Worm (Caenorhabditis elegans) whole organism, L3 larva: Measurements from ENCODE around the gene snr-4.

Experiments used
- R02D3.7 ChIP-seq: fragments of 150-350 bp; optimal IDR thresholded peaks from 2 replicates; lab custom pipeline; 2014; ENCODE audit warnings: missing biosample characterization, missing genetic modification characterization
- ZK546.5 ChIP-seq: sonication (generic microtip); optimal IDR thresholded peaks from 2 replicates; lab custom pipeline; 2017; ENCODE audit warnings: missing biosample characterization, missing genetic modification characterization
- aly-2 ChIP-seq: fragments of 150-350 bp; optimal IDR thresholded peaks from 2 replicates; lab custom pipeline; 2014; ENCODE audit warnings: missing biosample characterization, missing genetic modification characterization
- ama-1 ChIP-seq: fragments of 150-350 bp; optimal IDR thresholded peaks from 2 replicates; lab custom pipeline; 2018
- ceh-16 ChIP-seq: sonication (generic microtip); optimal IDR thresholded peaks from 2 replicates; lab custom pipeline; 2017; ENCODE audit warnings: missing biosample characterization, missing genetic modification characterization
- ceh-28 ChIP-seq: fragments of 150-350 bp; optimal IDR thresholded peaks from 2 replicates; lab custom pipeline; 2014; ENCODE audit warnings: missing biosample characterization, missing genetic modification reagents, missing genetic modification characterization
- ceh-9 ChIP-seq: sonication (generic microtip); optimal IDR thresholded peaks from 2 replicates; lab custom pipeline; 2018; ENCODE audit warnings: missing biosample characterization, missing genetic modification characterization
- daf-12 ChIP-seq: fragments of 150-350 bp; optimal IDR thresholded peaks from 2 replicates; lab custom pipeline; 2014; ENCODE audit warnings: missing biosample characterization, missing genetic modification reagents, missing genetic modification characterization
- egl-27 ChIP-seq: sonication (generic microtip); optimal IDR thresholded peaks from 4 replicates; lab custom pipeline; 2017; ENCODE audit warnings: missing biosample characterization, missing genetic modification reagents, missing genetic modification characterization
- egl-5 ChIP-seq: fragments of 150-350 bp; optimal IDR thresholded peaks from 2 replicates; lab custom pipeline; 2017; ENCODE audit warnings: missing biosample characterization, missing genetic modification reagents, missing genetic modification characterization, inconsistent platforms
- elt-1 ChIP-seq: fragments of 150-350 bp; optimal IDR thresholded peaks from 2 replicates; lab custom pipeline; 2014; ENCODE audit warnings: missing biosample characterization, missing genetic modification characterization
- elt-2 ChIP-seq: sonication (generic microtip); optimal IDR thresholded peaks from 2 replicates; lab custom pipeline; 2016; ENCODE audit warnings: missing genetic modification reagents, mild to moderate bottlenecking, missing genetic modification characterization, missing compliant biosample characterization
- elt-3 ChIP-seq, 3 experiments: fragments of 150-350 bp in 1 of 3; sonication (generic microtip) in 2 of 3; optimal IDR thresholded peaks; 2 replicates in 2 of 3; 4 replicates in 1 of 3; lab custom pipeline; 2014 to 2017; ENCODE audit warnings: missing biosample characterization in 3 of 3, missing genetic modification characterization in 3 of 3
- fkh-10 ChIP-seq: sonication (generic microtip); optimal IDR thresholded peaks from 2 replicates; lab custom pipeline; 2017; ENCODE audit warnings: missing biosample characterization, missing genetic modification reagents, missing genetic modification characterization
- fkh-2 ChIP-seq: fragments of 150-350 bp; optimal IDR thresholded peaks from 2 replicates; lab custom pipeline; 2014; ENCODE audit warnings: missing biosample characterization, missing genetic modification reagents, missing genetic modification characterization
- fos-1 ChIP-seq: fragments of 150-350 bp; optimal IDR thresholded peaks from 2 replicates; lab custom pipeline; 2014; ENCODE audit warnings: missing biosample characterization, missing genetic modification characterization
- hmg-11 ChIP-seq: sonication (generic microtip); optimal IDR thresholded peaks from 2 replicates; lab custom pipeline; 2016; ENCODE audit warnings: missing genetic modification characterization, missing compliant biosample characterization
- jun-1 ChIP-seq: fragments of 150-350 bp; optimal IDR thresholded peaks from 2 replicates; lab custom pipeline; 2014; ENCODE audit warnings: missing biosample characterization, missing genetic modification reagents, missing genetic modification characterization
- lin-15B ChIP-seq: fragments of 150-350 bp; optimal IDR thresholded peaks from 2 replicates; lab custom pipeline; 2014; ENCODE audit warnings: missing biosample characterization, missing genetic modification characterization
- lin-39 ChIP-seq: fragments of 150-350 bp; optimal IDR thresholded peaks from 2 replicates; lab custom pipeline; 2018; ENCODE audit warnings: missing biosample characterization, missing genetic modification reagents, missing genetic modification characterization
- lsy-12 ChIP-seq: sonication (generic microtip); optimal IDR thresholded peaks from 2 replicates; lab custom pipeline; 2016; ENCODE audit warnings: mild to moderate bottlenecking, missing genetic modification characterization, missing compliant biosample characterization
- mdl-1 ChIP-seq: fragments of 150-350 bp; optimal IDR thresholded peaks from 2 replicates; lab custom pipeline; 2014; ENCODE audit warnings: missing biosample characterization, missing genetic modification characterization
- mml-1 ChIP-seq: fragments of 150-350 bp; sonication (generic microtip); optimal IDR thresholded peaks from 3 replicates; lab custom pipeline; 2014; ENCODE audit warnings: missing biosample characterization, missing genetic modification characterization
- nfya-1 ChIP-seq: sonication (generic microtip); optimal IDR thresholded peaks from 2 replicates; lab custom pipeline; 2017; ENCODE audit warnings: missing genetic modification characterization, mild to moderate bottlenecking, missing compliant biosample characterization, antibody characterized with exemption, moderate library complexity; ENCODE audit not compliant: insufficient read depth
- nhr-11 ChIP-seq: fragments of 150-350 bp; optimal IDR thresholded peaks from 2 replicates; lab custom pipeline; 2014; ENCODE audit warnings: missing biosample characterization, missing genetic modification characterization
- nhr-12 ChIP-seq: fragments of 150-350 bp; optimal IDR thresholded peaks from 2 replicates; lab custom pipeline; 2014; ENCODE audit warnings: missing biosample characterization, missing genetic modification characterization
- nhr-23 ChIP-seq: fragments of 150-350 bp; optimal IDR thresholded peaks from 2 replicates; lab custom pipeline; 2014; ENCODE audit warnings: missing biosample characterization, missing genetic modification reagents, missing genetic modification characterization
- nhr-237 ChIP-seq: fragments of 150-350 bp; optimal IDR thresholded peaks from 2 replicates; lab custom pipeline; 2014; ENCODE audit warnings: missing biosample characterization, missing genetic modification characterization
- nhr-25 ChIP-seq: sonication (generic microtip); optimal IDR thresholded peaks from 2 replicates; lab custom pipeline; 2017; ENCODE audit warnings: missing biosample characterization, missing genetic modification characterization
- nhr-67 ChIP-seq: fragments of 150-350 bp; optimal IDR thresholded peaks from 2 replicates; lab custom pipeline; 2014; ENCODE audit warnings: missing biosample characterization, missing genetic modification characterization
- nhr-76 ChIP-seq: fragments of 150-350 bp; sonication (generic microtip); optimal IDR thresholded peaks from 5 replicates; lab custom pipeline; 2014; ENCODE audit warnings: missing biosample characterization, missing genetic modification characterization
- nhr-77 ChIP-seq: fragments of 150-350 bp; optimal IDR thresholded peaks from 2 replicates; lab custom pipeline; 2014; ENCODE audit warnings: missing biosample characterization, missing genetic modification characterization
- pqm-1 ChIP-seq: fragments of 150-350 bp; optimal IDR thresholded peaks from 2 replicates; lab custom pipeline; 2017; ENCODE audit warnings: missing biosample characterization, missing genetic modification characterization, inconsistent platforms
- sea-2 ChIP-seq: fragments of 150-350 bp; sonication (generic microtip); optimal IDR thresholded peaks from 4 replicates; lab custom pipeline; 2014; ENCODE audit warnings: missing biosample characterization, missing genetic modification reagents, missing genetic modification characterization
- snpc-4 ChIP-seq: fragments of 150-350 bp; optimal IDR thresholded peaks from 2 replicates; lab custom pipeline; 2014; ENCODE audit warnings: missing biosample characterization, missing genetic modification characterization
- tbx-2 ChIP-seq: sonication (generic microtip); optimal IDR thresholded peaks from 2 replicates; lab custom pipeline; 2016; ENCODE audit warnings: mild to moderate bottlenecking, missing genetic modification characterization, missing compliant biosample characterization
- unc-39 ChIP-seq: sonication (generic microtip); optimal IDR thresholded peaks from 4 replicates; lab custom pipeline; 2017; ENCODE audit warnings: missing biosample characterization, missing genetic modification characterization
- unc-62 ChIP-seq: fragments of 150-350 bp; sonication (generic microtip); optimal IDR thresholded peaks from 4 replicates; lab custom pipeline; 2014; ENCODE audit warnings: missing biosample characterization, missing genetic modification reagents, missing genetic modification characterization
- zag-1 ChIP-seq: fragments of 150-350 bp; optimal IDR thresholded peaks from 2 replicates; lab custom pipeline; 2014; ENCODE audit warnings: missing biosample characterization, missing genetic modification characterization
- ztf-11 ChIP-seq: fragments of 150-350 bp; optimal IDR thresholded peaks from 2 replicates; lab custom pipeline; 2014; ENCODE audit warnings: missing biosample characterization, missing genetic modification characterization
- ztf-4 ChIP-seq: fragments of 150-350 bp; optimal IDR thresholded peaks from 2 replicates; lab custom pipeline; 2014; ENCODE audit warnings: missing biosample characterization, missing genetic modification characterization

Gene snr-4

ce11 chrV:12001747-12002456, 22.4 kb upstream of the snr-4 start, which contains the start of gene gcy-33 (continued):
- TF ChIP-seq tbx-2 (tag; lab: Kevin White, UChicago) = peak; percentile 78
- peak; percentile 16 for TF ChIP-seq aly-2 (tag; lab: Kevin White, UChicago)
- TF ChIP-seq snpc-4 = peak; percentile 30
- peak; percentile 80 for TF ChIP-seq egl-27
- no peak for TF ChIP-seq unc-62 (GFP tag; lab: Kevin White, UChicago)
- no peak for TF ChIP-seq fkh-10
- TF ChIP-seq jun-1 (tag; lab: Kevin White, UChicago) = peak; percentile 65
- TF ChIP-seq nhr-76 (tag; lab: Kevin White, UChicago) = peak; percentile 6
- TF ChIP-seq zag-1 (tag; lab: Kevin White, UChicago) = no peak

ce11 chrV:11997403-11997802, 17.9 kb upstream of the snr-4 start:
- TF ChIP-seq lin-39 (tag; lab: Kevin White, UChicago) (no peak), ceh-16 (tag; lab: Kevin White, UChicago) (no peak), R02D3.7 (no peak), egl-5 (tag; lab: Kevin White, UChicago) (no peak), ceh-28 (tag; lab: Kevin White, UChicago) (no peak), nhr-25 (tag; lab: Kevin White, UChicago) (no peak), unc-39 (tag; lab: Kevin White, UChicago) (no peak), lin-15B (tag; lab: Kevin White, UChicago) (no peak), mml-1 (no peak), nhr-237 (tag; lab: Kevin White, UChicago) (no peak), fkh-2 (tag; lab: Kevin White, UChicago) (no peak), elt-3 (tag; optimal IDR thresholded peaks at IDR 0.05; lab: Kevin White, UChicago) (no peak), nhr-67 (tag; lab: Kevin White, UChicago) (no peak), mdl-1 (tag; lab: Kevin White, UChicago) (no peak), nhr-77 (tag; lab: Kevin White, UChicago) (no peak), jun-1 (tag; lab: Kevin White, UChicago) (no peak), ztf-4 (tag; lab: Kevin White, UChicago) (no peak), aly-2 (tag; lab: Kevin White, UChicago) (no peak), ZK546.5 (tag; lab: Kevin White, UChicago) (no peak)

- no peak for TF ChIP-seq nhr-23 (tag; lab: Kevin White, UChicago)
- no peak for TF ChIP-seq fkh-2 (tag; lab: Kevin White, UChicago)
- TF ChIP-seq egl-27 = no peak
- no peak for TF ChIP-seq nhr-67 (tag; lab: Kevin White, UChicago)
- no peak for TF ChIP-seq sea-2 (GFP tag; lab: Kevin White, UChicago)
- no peak for TF ChIP-seq ceh-16 (tag; lab: Kevin White, UChicago)
- TF ChIP-seq nhr-12 (tag; lab: Kevin White, UChicago) = no peak
- TF ChIP-seq ztf-4 (tag; lab: Kevin White, UChicago) = no peak
- TF ChIP-seq lin-39 (tag; lab: Kevin White, UChicago) = no peak
- no peak for TF ChIP-seq hmg-11 (tag; lab: Kevin White, UChicago)
- no peak for TF ChIP-seq nfya-1 (tag; lab: Kevin White, UChicago)
- TF ChIP-seq nhr-25 (tag; lab: Kevin White, UChicago) = no peak
- TF ChIP-seq mml-1 = no peak
- no peak for TF ChIP-seq elt-3 (tag; optimal IDR thresholded peaks at IDR 0.05; lab: Kevin White, UChicago)
- TF ChIP-seq nhr-11 (tag; lab: Kevin White, UChicago) = no peak
- TF ChIP-seq, all 47 proteins: peak for 0
Measured at ce11 chrV:11995862-11996261, 16.3 kb upstream of the snr-4 start, which contains the start of gene C52E4.12. C52E4.12 (plus strand) TSS chrV:11996162.

ce11 chrV:11993706-11994345, 14.3 kb upstream of the snr-4 start, which contains the start of the genes cyl-1 and C52E4.7:
cyl-1 (minus strand) TSS chrV:11993723.
C52E4.7 (plus strand) TSS chrV:11994295.
- TF ChIP-seq elt-3 (tag; optimal IDR thresholded peaks at IDR 0.05; lab: Kevin White, UChicago) (no peak), pqm-1 (tag; lab: Kevin White, UChicago) (peak; percentile 36), mml-1 (no peak), jun-1 (tag; lab: Kevin White, UChicago) (no peak), lsy-12 (tag; lab: Kevin White, UChicago) (no peak), unc-62 (GFP tag; lab: Kevin White, UChicago) (no peak), ztf-11 (tag; lab: Kevin White, UChicago) (no peak), ceh-9 (tag; lab: Kevin White, UChicago) (no peak), fos-1 (tag; lab: Kevin White, UChicago) (no peak), nhr-23 (tag; lab: Kevin White, UChicago) (peak; percentile 47), ama-1 (no peak), nhr-12 (tag; lab: Kevin White, UChicago) (no peak), snpc-4 (peak; percentile 73), nhr-77 (tag; lab: Kevin White, UChicago) (no peak), nhr-11 (tag; lab: Kevin White, UChicago) (no peak), lin-15B (tag; lab: Kevin White, UChicago) (peak; percentile 67), ceh-28 (tag; lab: Kevin White, UChicago) (no peak), nhr-67 (tag; lab: Kevin White, UChicago) (no peak), aly-2 (tag; lab: Kevin White, UChicago) (no peak), daf-12 (tag; lab: Kevin White, UChicago) (no peak), fkh-2 (tag; lab: Kevin White, UChicago) (no peak), mdl-1 (tag; lab: Kevin White, UChicago) (no peak), nfya-1 (tag; lab: Kevin White, UChicago) (peak; percentile 77), elt-2 (tag; lab: Kevin White, UChicago) (peak; percentile 37), elt-1 (tag; lab: Kevin White, UChicago) (no peak), ztf-4 (tag; lab: Kevin White, UChicago) (no peak), egl-5 (tag; lab: Kevin White, UChicago) (no peak), fkh-10 (no peak), sea-2 (GFP tag; lab: Kevin White, UChicago) (no peak)
